Worm (Caenorhabditis elegans) whole organism, L1 larva: Measurements from ENCODE around the gene K12H6.6.

ENCODE experiments used
- ama-1 ChIP-seq: fragments of 150-350 bp; optimal IDR thresholded peaks from 2 replicates; lab custom pipeline; 2014
- ceh-63 ChIP-seq: fragments of 200-800 bp; sonication (Bioruptor generic); optimal IDR thresholded peaks from 2 replicates; lab custom pipeline; 2018; ENCODE audit warnings: mild to moderate bottlenecking, missing genetic modification characterization, missing compliant biosample characterization
- efl-1 ChIP-seq, 4 experiments: fragments of 150-350 bp; optimal IDR thresholded peaks in 3 of 4; peaks in 1 of 4; 1 replicate in 1 of 4; 2 replicates in 3 of 4; lab custom pipeline; 2014; ENCODE audit warnings: missing biosample characterization in 2 of 4, missing genetic modification characterization in 2 of 4, missing genetic modification reagents in 2 of 4
- fkh-10 ChIP-seq: sonication (generic microtip); optimal IDR thresholded peaks from 2 replicates; lab custom pipeline; 2017; ENCODE audit warnings: missing biosample characterization, missing genetic modification reagents, missing genetic modification characterization
- fos-1 ChIP-seq: fragments of 150-350 bp; optimal IDR thresholded peaks from 2 replicates; lab custom pipeline; 2014; ENCODE audit warnings: missing biosample characterization, missing genetic modification characterization
- lin-39 ChIP-seq: fragments of 150-350 bp; optimal IDR thresholded peaks from 2 replicates; lab custom pipeline; 2014; ENCODE audit warnings: missing biosample characterization, missing genetic modification reagents, missing genetic modification characterization
- mdl-1 ChIP-seq, 2 experiments: fragments of 150-350 bp; optimal IDR thresholded peaks; 2 replicates each; lab custom pipeline; 2014 to 2017; ENCODE audit warnings: missing biosample characterization in 2 of 2, missing genetic modification characterization in 2 of 2, inconsistent platforms in 1 of 2
- nhr-19 ChIP-seq: fragments of 200-800 bp; sonication (Bioruptor generic); conservative IDR thresholded peaks from 2 replicates; pipeline ENCODE4 v1.3.6; 2022; ENCODE audit warnings: missing genetic modification characterization, missing compliant biosample characterization
- nhr-90 ChIP-seq: sonication (generic microtip); optimal IDR thresholded peaks from 2 replicates; lab custom pipeline; 2016; ENCODE audit warnings: mild to moderate bottlenecking, missing genetic modification characterization, missing compliant biosample characterization; ENCODE audit not compliant: poor library complexity
- pqm-1 ChIP-seq: sonication (generic microtip); optimal IDR thresholded peaks from 3 replicates; lab custom pipeline; 2017; ENCODE audit warnings: missing biosample characterization, missing genetic modification characterization
- rnt-1 ChIP-seq: sonication (generic microtip); optimal IDR thresholded peaks from 2 replicates; lab custom pipeline; 2016; ENCODE audit warnings: mild to moderate bottlenecking, missing genetic modification characterization, moderate library complexity, missing compliant biosample characterization
- snpc-4 ChIP-seq: fragments of 150-350 bp; optimal IDR thresholded peaks from 2 replicates; lab custom pipeline; 2014; ENCODE audit warnings: missing biosample characterization, missing genetic modification characterization

ce11 chrII:2802804-2803586, 28.0 kb downstream of the K12H6.6 start:
- TF ChIP-seq fos-1 (tag; lab: Kevin White, UChicago) (no peak), snpc-4 (tag; lab: Kevin White, UChicago) (no peak), fkh-10 (GFP tag; lab: Kevin White, UChicago) (no peak), ceh-63 (GFP tag; lab: Kevin White, UChicago) (no peak), rnt-1 (tag; lab: Kevin White, UChicago) (no peak), mdl-1 (tag; optimal IDR thresholded peaks at IDR 0.05; lab: Kevin White, UChicago) (peak in 1 of 2 experiments; percentile 49), efl-1 (optimal IDR thresholded peaks at IDR 0.05; lab: Kevin White, UChicago) (no peak), efl-1 (GFP tag; optimal IDR thresholded peaks at IDR 0.05 in 1 of 2; lab: Kevin White, UChicago) (no peak), nhr-19 (GFP tag; lab: Robert Waterston, UW) (0 out of 2 replicates have a peak, but pooled peaks have one; percentile 5), pqm-1 (no peak), ama-1 (no peak), lin-39 (tag; lab: Kevin White, UChicago) (no peak), nhr-90 (tag; lab: Kevin White, UChicago) (peak; percentile 31)
